Fruit fly (Drosophila melanogaster) whole organism, embryonic: Measurements from ENCODE around the gene PpV.

Source experiments
- Antp ChIP-seq: fragments of 200-800 bp; sonication (Bioruptor generic); optimal IDR thresholded peaks from 3 replicates; lab custom pipeline; 2016; ENCODE audit warnings: missing biosample characterization, missing genetic modification characterization
- CG10274 ChIP-seq: fragments of 200-800 bp; sonication (Bioruptor generic); optimal IDR thresholded peaks from 3 replicates; lab custom pipeline; 2017; ENCODE audit warnings: missing biosample characterization, mild to moderate bottlenecking, missing genetic modification characterization
- CG10431 ChIP-seq: fragments of 200-800 bp; sonication (Bioruptor generic); optimal IDR thresholded peaks from 3 replicates; lab custom pipeline; 2018; ENCODE audit warnings: missing biosample characterization, mild to moderate bottlenecking, missing genetic modification characterization
- CG10543 ChIP-seq: fragments of 200-800 bp; sonication (Bioruptor generic); optimal IDR thresholded peaks from 3 replicates; lab custom pipeline; 2017; ENCODE audit warnings: missing biosample characterization, mild to moderate bottlenecking, missing genetic modification characterization, moderate library complexity
- CG10979 ChIP-seq: fragments of 200-800 bp; sonication (Bioruptor generic); optimal IDR thresholded peaks from 2 replicates; lab custom pipeline; 2018; ENCODE audit warnings: missing biosample characterization, mild to moderate bottlenecking, missing genetic modification characterization, moderate library complexity
- CG11247 ChIP-seq: fragments of 200-800 bp; sonication (Bioruptor generic); IDR thresholded peaks from 2 replicates; pipeline ENCODE4 v1.3.6; 2022; ENCODE audit warnings: missing biosample characterization, missing genetic modification characterization
- CG12659 ChIP-seq: fragments of 200-800 bp; sonication (Bioruptor generic); optimal IDR thresholded peaks from 3 replicates; lab custom pipeline; 2017; ENCODE audit warnings: mild to moderate bottlenecking, missing biosample characterization, missing genetic modification reagents, missing genetic modification characterization
- CG12769 ChIP-seq: fragments of 200-800 bp; sonication (Bioruptor generic); optimal IDR thresholded peaks from 2 replicates; lab custom pipeline; 2019; ENCODE audit warnings: missing biosample characterization, mild to moderate bottlenecking, missing genetic modification characterization, moderate library complexity
- CG13894 ChIP-seq: fragments of 200-800 bp; sonication (Bioruptor generic); optimal IDR thresholded peaks from 3 replicates; lab custom pipeline; 2018; ENCODE audit warnings: missing biosample characterization, mild to moderate bottlenecking, missing genetic modification characterization, moderate library complexity
- CG1529 ChIP-seq: fragments of 200-800 bp; sonication (Bioruptor generic); optimal IDR thresholded peaks from 3 replicates; lab custom pipeline; 2018; ENCODE audit warnings: missing biosample characterization, missing genetic modification characterization
- CG15514 ChIP-seq: fragments of 200-800 bp; sonication (Bioruptor generic); optimal IDR thresholded peaks from 3 replicates; lab custom pipeline; 2017; ENCODE audit warnings: missing biosample characterization, missing genetic modification characterization, mild to moderate bottlenecking, moderate library complexity, missing genetic modification reagents
- CG17328 ChIP-seq: fragments of 200-800 bp; sonication (Bioruptor generic); IDR thresholded peaks from 2 replicates; pipeline ENCODE4 v1.3.6; 2022; ENCODE audit warnings: missing biosample characterization, missing genetic modification characterization
- CG1832 ChIP-seq: fragments of 200-800 bp; sonication (Bioruptor generic); optimal IDR thresholded peaks from 2 replicates; lab custom pipeline; 2017; ENCODE audit warnings: missing biosample characterization, mild to moderate bottlenecking, missing genetic modification characterization, inconsistent platforms
- CG2678 ChIP-seq: fragments of 200-800 bp; sonication (Bioruptor generic); optimal IDR thresholded peaks from 3 replicates; lab custom pipeline; 2019; ENCODE audit warnings: missing biosample characterization, mild to moderate bottlenecking, missing genetic modification characterization, moderate library complexity
- CG3065 ChIP-seq: fragments of 200-800 bp; sonication (Bioruptor generic); optimal IDR thresholded peaks from 2 replicates; lab custom pipeline; 2016; ENCODE audit warnings: missing biosample characterization, missing genetic modification characterization
- CG33213 ChIP-seq: fragments of 200-800 bp; sonication (Bioruptor generic); optimal IDR thresholded peaks from 3 replicates; lab custom pipeline; 2016; ENCODE audit warnings: missing biosample characterization, missing genetic modification characterization
- CG3995 ChIP-seq: fragments of 200-800 bp; sonication (Bioruptor generic); optimal IDR thresholded peaks from 3 replicates; lab custom pipeline; 2016; ENCODE audit warnings: missing biosample characterization, missing genetic modification characterization
- CG4328 ChIP-seq: fragments of 200-800 bp; sonication (Bioruptor generic); optimal IDR thresholded peaks from 3 replicates; lab custom pipeline; 2017; ENCODE audit warnings: missing biosample characterization, missing genetic modification reagents, missing genetic modification characterization
- CG4360 ChIP-seq: fragments of 200-800 bp; sonication (Bioruptor generic); IDR thresholded peaks from 2 replicates; pipeline ENCODE4 v1.3.6; 2022; ENCODE audit warnings: missing biosample characterization, missing genetic modification characterization
- CG7786 ChIP-seq: fragments of 200-800 bp; sonication (Bioruptor generic); optimal IDR thresholded peaks from 2 replicates; lab custom pipeline; 2016; ENCODE audit warnings: missing biosample characterization, missing genetic modification characterization
- CG7928 ChIP-seq: fragments of 200-800 bp; sonication (Bioruptor generic); optimal IDR thresholded peaks from 2 replicates; lab custom pipeline; 2017; ENCODE audit warnings: missing biosample characterization, mild to moderate bottlenecking, missing genetic modification characterization
- CG8290 ChIP-seq, 3 experiments: fragments of 200-800 bp; sonication (Bioruptor generic); optimal IDR thresholded peaks; 2 replicates each; lab custom pipeline; 2016 to 2019; ENCODE audit warnings: missing biosample characterization in 3 of 3, missing genetic modification characterization in 3 of 3, mild to moderate bottlenecking in 2 of 3, moderate library complexity in 1 of 3
- CG8388 ChIP-seq: fragments of 200-800 bp; sonication (Bioruptor generic); optimal IDR thresholded peaks from 2 replicates; lab custom pipeline; 2019; ENCODE audit warnings: missing biosample characterization, mild to moderate bottlenecking, missing genetic modification characterization, moderate library complexity
- CG9876 ChIP-seq: fragments of 200-800 bp; sonication (Bioruptor generic); optimal IDR thresholded peaks from 2 replicates; lab custom pipeline; 2016; ENCODE audit warnings: missing biosample characterization, missing genetic modification characterization
- Dbx ChIP-seq: fragments of 200-800 bp; sonication (Bioruptor generic); IDR thresholded peaks from 3 replicates; pipeline ENCODE4 v1.3.6; 2022; ENCODE audit warnings: missing biosample characterization, missing genetic modification characterization
- Fer1 ChIP-seq: fragments of 200-800 bp; sonication (Bioruptor generic); optimal IDR thresholded peaks from 2 replicates; lab custom pipeline; 2017; ENCODE audit warnings: missing biosample characterization, mild to moderate bottlenecking, missing genetic modification characterization
- H2.0 ChIP-seq: fragments of 200-800 bp; sonication (Bioruptor generic); IDR thresholded peaks from 2 replicates; pipeline ENCODE4 v1.3.6; 2022; ENCODE audit warnings: missing biosample characterization, missing genetic modification characterization
- HLH54F ChIP-seq: fragments of 200-800 bp; sonication (Bioruptor generic); optimal IDR thresholded peaks from 3 replicates; lab custom pipeline; 2016; ENCODE audit warnings: missing biosample characterization, missing genetic modification characterization
- Mrtf ChIP-seq: fragments of 200-800 bp; sonication (Bioruptor generic); IDR thresholded peaks from 3 replicates; pipeline ENCODE4 v1.3.6; 2022; ENCODE audit warnings: missing biosample characterization, missing genetic modification characterization
- Nf-YC ChIP-seq: fragments of 200-800 bp; optimal IDR thresholded peaks from 3 replicates; lab custom pipeline; 2019; ENCODE audit warnings: missing biosample characterization, mild to moderate bottlenecking, missing genetic modification characterization, moderate library complexity
- Rfx ChIP-seq: fragments of 200-800 bp; sonication (Bioruptor generic); IDR thresholded peaks from 2 replicates; pipeline ENCODE4 v1.3.6; 2022; ENCODE audit warnings: missing biosample characterization, missing genetic modification characterization
- Scr ChIP-seq: fragments of 200-800 bp; sonication (Bioruptor generic); IDR thresholded peaks from 2 replicates; pipeline ENCODE4 v1.3.6; 2022; ENCODE audit warnings: missing biosample characterization, missing genetic modification characterization; ENCODE audit not compliant: partially characterized antibody
- ara ChIP-seq: fragments of 200-800 bp; sonication (Bioruptor generic); IDR thresholded peaks from 2 replicates; pipeline ENCODE4 v1.3.6; 2022; ENCODE audit warnings: missing biosample characterization, missing genetic modification characterization
- bbx ChIP-seq: fragments of 200-800 bp; sonication (Bioruptor generic); IDR thresholded peaks from 2 replicates; pipeline ENCODE4 v1.3.6; 2022; ENCODE audit warnings: missing biosample characterization, missing genetic modification characterization; ENCODE audit not compliant: partially characterized antibody
- bsh ChIP-seq, 2 experiments: fragments of 200-800 bp; sonication (Bioruptor generic); optimal IDR thresholded peaks; 2 replicates each; lab custom pipeline; 2017 to 2018; ENCODE audit warnings: mild to moderate bottlenecking in 2 of 2, missing biosample characterization in 2 of 2, missing genetic modification characterization in 2 of 2, moderate library complexity in 1 of 2
- cad ChIP-seq: fragments of >200 bp; optimal IDR thresholded peaks from 2 replicates; lab custom pipeline; 2017; ENCODE audit warnings: missing biosample characterization, missing genetic modification characterization
- esg ChIP-seq: fragments of 200-800 bp; sonication (Bioruptor generic); conservative IDR thresholded peaks from 2 replicates; pipeline ENCODE4 v1.3.6; 2022; ENCODE audit warnings: missing biosample characterization, missing genetic modification characterization
- hth ChIP-seq: fragments of >200 bp; optimal IDR thresholded peaks from 2 replicates; lab custom pipeline; 2017; ENCODE audit warnings: inconsistent platforms
- klu ChIP-seq: fragments of 200-800 bp; sonication (Bioruptor generic); IDR thresholded peaks from 2 replicates; pipeline ENCODE4 v1.3.6; 2022; ENCODE audit warnings: missing biosample characterization, missing genetic modification characterization
- lab ChIP-seq: fragments of 200-800 bp; sonication (Bioruptor generic); optimal IDR thresholded peaks from 3 replicates; lab custom pipeline; 2017; ENCODE audit warnings: missing biosample characterization, missing genetic modification characterization, mild to moderate bottlenecking, moderate library complexity, missing genetic modification reagents
- nerfin-2 ChIP-seq: fragments of 200-800 bp; sonication (Bioruptor generic); IDR thresholded peaks from 2 replicates; pipeline ENCODE4 v1.3.6; 2022; ENCODE audit warnings: missing biosample characterization, missing genetic modification characterization; ENCODE audit not compliant: partially characterized antibody
- nmo ChIP-seq: fragments of 200-800 bp; sonication (Bioruptor generic); optimal IDR thresholded peaks from 2 replicates; lab custom pipeline; 2018; ENCODE audit warnings: missing biosample characterization, mild to moderate bottlenecking, missing genetic modification characterization, moderate library complexity
- pho ChIP-seq: fragments of 200-800 bp; sonication (Bioruptor generic); optimal IDR thresholded peaks from 2 replicates; lab custom pipeline; 2016; ENCODE audit warnings: missing biosample characterization, missing genetic modification characterization
- row ChIP-seq: fragments of 200-800 bp; sonication (Bioruptor generic); IDR thresholded peaks from 3 replicates; pipeline ENCODE4 v1.3.6; 2022; ENCODE audit warnings: missing biosample characterization, missing genetic modification characterization
- sens ChIP-seq: fragments of 200-800 bp; sonication (Bioruptor generic); peaks from one replicate; lab custom pipeline; 2016; ENCODE audit warnings: missing biosample characterization, missing genetic modification characterization
- sob ChIP-seq: fragments of 200-800 bp; sonication (Bioruptor generic); IDR thresholded peaks from 2 replicates; pipeline ENCODE4 v1.3.6; 2022; ENCODE audit warnings: missing biosample characterization, missing genetic modification characterization
- trem ChIP-seq: fragments of 200-800 bp; optimal IDR thresholded peaks from 3 replicates; lab custom pipeline; 2019; ENCODE audit warnings: missing biosample characterization, mild to moderate bottlenecking, missing genetic modification characterization, moderate library complexity
- unpg ChIP-seq: fragments of 200-800 bp; sonication (Bioruptor generic); optimal IDR thresholded peaks from 3 replicates; lab custom pipeline; 2018; ENCODE audit warnings: missing biosample characterization, mild to moderate bottlenecking, missing genetic modification characterization, moderate library complexity
- wor ChIP-seq: fragments of 200-800 bp; sonication (Bioruptor generic); IDR thresholded peaks from 2 replicates; pipeline ENCODE4 v1.3.6; 2022; ENCODE audit warnings: missing biosample characterization, missing genetic modification characterization
- zen ChIP-seq: fragments of 200-800 bp; sonication (Bioruptor generic); optimal IDR thresholded peaks from 3 replicates; lab custom pipeline; 2018; ENCODE audit warnings: missing biosample characterization, mild to moderate bottlenecking, missing genetic modification characterization, moderate library complexity

PpV gene

DNA sequence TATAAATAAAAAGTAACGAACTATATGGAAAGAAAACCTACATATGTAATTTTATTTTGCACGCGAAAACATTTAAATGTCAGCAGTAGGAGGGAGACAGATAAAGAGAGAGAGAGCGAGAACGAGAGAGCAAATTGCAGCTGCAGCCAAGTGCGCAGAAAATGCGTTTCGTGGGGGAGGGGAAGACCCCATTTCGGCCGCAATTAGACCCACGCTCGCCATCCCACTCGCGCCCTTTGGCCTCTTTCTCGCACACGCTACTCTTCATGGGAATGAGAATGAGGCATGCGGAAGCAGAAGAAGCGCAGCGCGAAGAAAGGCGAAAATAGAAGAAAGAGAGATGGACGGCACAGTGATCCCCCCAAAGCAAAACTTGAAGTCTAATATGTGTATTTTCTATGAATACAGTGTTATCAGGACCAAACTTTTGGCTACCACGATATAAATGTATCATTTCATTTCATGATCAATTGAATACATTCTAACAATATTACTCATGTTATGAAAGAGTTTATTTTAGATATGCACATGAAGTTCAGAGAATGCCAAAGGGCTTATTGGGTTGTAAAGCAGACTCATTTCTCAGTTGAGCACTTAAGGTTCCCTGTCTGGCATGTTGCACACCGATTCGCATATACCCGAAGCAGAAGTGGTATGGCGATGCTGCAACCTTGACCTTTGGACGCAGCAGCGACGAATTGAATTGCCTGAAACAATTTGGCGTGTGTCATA lies 39.6 kb downstream of the PpV start:
- TF ChIP-seq CG10543 (GFP tag; lab: Kevin White, UChicago) (no peak), nerfin-2 (no peak), CG13894 (tag; lab: Kevin White, UChicago) (no peak), CG1529 (no peak), ara (no peak), lab (GFP tag; lab: Kevin White, UChicago) (peak; percentile 7), esg (GFP tag; lab: Robert Waterston, UW) (no peak), zen (tag; lab: Kevin White, UChicago) (no peak), Nf-YC (tag; lab: Kevin White, UChicago) (no peak), CG7786 (no peak), Dbx (no peak), klu (GFP tag; lab: Robert Waterston, UW) (no peak), row (GFP tag; lab: Robert Waterston, UW) (peak; percentile 39; the same call in 2 of the 3 replicates), sens (GFP tag; lab: Kevin White, UChicago) (peak; percentile 57), CG10431 (GFP tag; lab: Kevin White, UChicago) (no peak), CG8388 (GFP tag; lab: Kevin White, UChicago) (no peak), Scr (no peak), bsh (GFP tag; optimal IDR thresholded peaks at IDR 0.05; lab: Kevin White, UChicago) (peak; percentile 5 to 28), CG4328 (GFP tag; lab: Kevin White, UChicago) (no peak), wor (GFP tag; lab: Robert Waterston, UW) (no peak), CG4360 (GFP tag; lab: Robert Waterston, UW) (no peak), CG3995 (GFP tag; lab: Kevin White, UChicago) (no peak), H2.0 (GFP tag; lab: Robert Waterston, UW) (no peak), CG12769 (tag; lab: Kevin White, UChicago) (peak; percentile 6), Rfx (GFP tag; lab: Robert Waterston, UW) (no peak), CG2678 (tag; lab: Kevin White, UChicago) (peak; percentile 6), CG3065 (GFP tag; lab: Kevin White, UChicago) (no peak), nmo (GFP tag; lab: Kevin White, UChicago) (peak; percentile 9), CG17328 (GFP tag; lab: Robert Waterston, UW) (no peak), trem (tag; lab: Kevin White, UChicago) (no peak), CG12659 (GFP tag; lab: Kevin White, UChicago) (no peak), bbx (GFP tag; lab: Robert Waterston, UW) (no peak), sob (GFP tag; lab: Robert Waterston, UW) (no peak), Mrtf (GFP tag; lab: Robert Waterston, UW) (no peak), Fer1 (GFP tag; lab: Kevin White, UChicago) (no peak), CG10274 (GFP tag; lab: Kevin White, UChicago) (no peak), CG7928 (no peak), CG15514 (GFP tag; lab: Kevin White, UChicago) (no peak), cad (GFP tag; lab: Kevin White, UChicago) (no peak), CG9876 (GFP tag; lab: Kevin White, UChicago) (no peak), CG1832 (peak; percentile 17), CG33213 (GFP tag; lab: Kevin White, UChicago) (no peak), CG10979 (tag; lab: Kevin White, UChicago) (no peak), pho (GFP tag; lab: Kevin White, UChicago) (no peak), hth (lab: Kevin White, UChicago) (no peak), unpg (GFP tag; lab: Kevin White, UChicago) (no peak), CG8290 (GFP tag; optimal IDR thresholded peaks at IDR 0.05; lab: Kevin White, UChicago) (no peak), CG8290 (tag; optimal IDR thresholded peaks at IDR 0.05; lab: Kevin White, UChicago) (peak in 1 of 2 experiments; percentile 18), CG11247 (GFP tag; lab: Robert Waterston, UW) (no peak), Antp (GFP tag; lab: Kevin White, UChicago) (no peak), HLH54F (GFP tag; lab: Kevin White, UChicago) (no peak)
